Fruit fly (Drosophila melanogaster): ENCODE measurements around the gene Gbs-70E.

Gene Gbs-70E

DNA sequence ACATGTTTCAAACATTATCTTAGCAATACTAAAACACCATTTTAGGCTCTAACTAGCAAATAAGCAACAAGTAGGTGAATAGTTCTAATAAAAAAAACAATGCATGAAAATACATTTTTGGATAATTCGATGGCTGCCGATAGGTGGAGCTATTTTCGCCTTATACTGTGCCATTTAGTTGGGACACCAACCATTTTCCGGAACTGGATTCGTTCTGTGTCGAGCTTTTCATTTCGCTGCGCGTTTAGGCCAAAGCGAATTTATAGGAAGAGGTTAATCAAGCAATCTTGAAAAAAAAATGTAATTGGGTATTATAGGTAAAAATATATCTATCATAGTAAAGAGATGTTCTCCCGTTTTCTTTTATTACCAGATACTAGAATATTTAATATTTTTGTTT lies 11.9 kb upstream of the Gbs-70E start:
- no peak for TF ChIP-seq CG17801 (GFP tag; optimal IDR thresholded peaks at IDR 0.05; ENCODE audit: partially characterized antibody)

dm6 chr3L:14560664-14561063 lies 9.9 kb upstream of the Gbs-70E start, which contains the start of gene Lk:
Gene Lk (minus strand): TSS chr3L:14560764.
- no peak for TF ChIP-seq CG17801 (GFP tag; optimal IDR thresholded peaks at IDR 0.05; ENCODE audit: partially characterized antibody)

dm6 chr3L:14559659-14560058 lies 8.9 kb upstream of the Gbs-70E start, which contains the start of gene CG34039:
Gene CG34039 (plus strand): TSS chr3L:14560000.
- TF ChIP-seq CG17801 (GFP tag; optimal IDR thresholded peaks at IDR 0.05; ENCODE audit: partially characterized antibody), result no peak

- no peak for TF ChIP-seq CG17801 (GFP tag; optimal IDR thresholded peaks at IDR 0.05; ENCODE audit: partially characterized antibody)
Observed at dm6 chr3L:14558947-14559509, 8.3 kb upstream of the Gbs-70E start.

DNA sequence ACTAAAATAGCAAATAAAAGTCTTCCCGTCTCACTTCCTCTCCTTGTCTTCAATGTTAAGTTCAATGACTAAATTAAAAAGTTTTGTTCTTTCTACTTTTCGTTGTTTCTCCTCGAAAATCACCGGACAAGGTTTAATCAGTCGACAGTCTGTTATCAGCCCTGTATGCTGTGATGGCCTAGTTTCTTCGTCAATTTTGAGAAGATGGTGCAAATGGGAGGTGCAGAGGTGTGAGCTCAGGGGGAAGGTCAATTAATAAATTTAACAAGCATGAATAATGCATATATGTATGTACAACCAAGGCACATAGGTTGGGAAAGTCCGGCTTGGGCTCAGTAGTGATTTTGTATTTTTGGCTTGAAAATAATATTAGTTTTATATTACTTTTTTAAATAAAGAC lies 7.2 kb upstream of the Gbs-70E start:
- no peak for TF ChIP-seq CG17801 (GFP tag; optimal IDR thresholded peaks at IDR 0.05; ENCODE audit: partially characterized antibody)

dm6 chr3L:14556774-14557741 lies 6.3 kb upstream of the Gbs-70E start:
- no peak for TF ChIP-seq CG17801 (GFP tag; optimal IDR thresholded peaks at IDR 0.05; ENCODE audit: partially characterized antibody)

DNA sequence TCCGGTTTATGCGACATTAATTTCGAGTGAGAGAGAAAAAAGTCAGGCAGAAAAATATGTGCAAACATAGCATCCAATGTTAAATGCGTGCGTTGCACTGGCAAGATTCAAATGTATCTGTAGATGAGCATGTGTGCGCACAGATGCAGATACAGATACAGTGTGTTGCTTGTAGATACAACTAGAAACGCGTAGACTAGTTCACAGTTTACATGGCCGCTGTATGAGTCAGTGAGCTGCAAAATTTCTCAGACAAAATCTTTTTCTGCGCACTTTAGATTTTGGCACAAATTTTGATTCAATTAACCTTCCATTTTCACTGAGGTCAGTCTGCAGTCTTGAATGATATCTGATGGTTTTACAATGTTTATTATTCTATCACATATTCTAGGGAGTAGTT lies 5.4 kb upstream of the Gbs-70E start:
- no peak for TF ChIP-seq CG17801 (GFP tag; optimal IDR thresholded peaks at IDR 0.05; ENCODE audit: partially characterized antibody)

DNA sequence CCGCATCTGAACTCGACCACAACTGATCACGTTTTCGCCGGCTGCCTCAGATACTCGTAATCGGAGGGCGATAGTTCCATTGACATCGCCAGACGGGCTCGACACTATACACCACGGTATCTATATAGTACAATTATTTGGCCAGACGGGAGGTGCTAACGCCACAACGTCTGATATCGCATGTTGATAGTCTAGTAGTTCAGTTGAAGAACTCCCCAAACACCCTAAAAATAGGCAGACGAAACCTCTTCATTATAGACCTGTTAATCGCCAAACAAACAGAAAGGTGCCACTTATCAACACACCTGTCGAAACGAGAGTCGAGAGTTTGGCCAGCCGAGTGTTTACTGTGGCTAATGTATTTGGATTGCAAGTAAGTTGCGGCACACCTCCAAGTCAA lies 4.3 kb upstream of the Gbs-70E start:
- no peak for TF ChIP-seq CG17801 (GFP tag; optimal IDR thresholded peaks at IDR 0.05; ENCODE audit: partially characterized antibody)

- TF ChIP-seq CG17801 (GFP tag; optimal IDR thresholded peaks at IDR 0.05; ENCODE audit: partially characterized antibody), result no peak
Observed at dm6 chr3L:14553891-14554303, 3.1 kb upstream of the Gbs-70E start.

DNA sequence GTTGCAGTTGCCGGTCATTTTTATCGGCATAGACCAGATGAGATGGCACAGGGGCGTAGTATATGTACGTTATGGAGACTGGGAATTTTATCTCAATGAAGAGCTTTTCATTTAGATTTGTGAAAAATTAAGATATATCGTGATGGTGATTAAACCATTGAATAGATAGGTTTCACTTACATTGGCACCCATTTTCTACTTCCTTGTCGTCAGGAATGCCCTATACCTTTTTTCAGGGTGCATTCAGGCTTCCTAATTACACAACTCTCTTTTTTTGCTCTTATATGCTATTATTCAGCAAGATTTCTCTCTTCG lies 2.1 kb upstream of the Gbs-70E start:
- TF ChIP-seq CG17801 (GFP tag; optimal IDR thresholded peaks at IDR 0.05; ENCODE audit: partially characterized antibody), result no peak

dm6 chr3L:14552041-14552924 lies 1.5 kb upstream of the Gbs-70E start:
- no peak for TF ChIP-seq CG17801 (GFP tag; optimal IDR thresholded peaks at IDR 0.05; ENCODE audit: partially characterized antibody)

- no peak for TF ChIP-seq CG17801 (GFP tag; optimal IDR thresholded peaks at IDR 0.05; ENCODE audit: partially characterized antibody)
Observed at dm6 chr3L:14551621-14552020, 846 bp upstream of the Gbs-70E start.

DNA sequence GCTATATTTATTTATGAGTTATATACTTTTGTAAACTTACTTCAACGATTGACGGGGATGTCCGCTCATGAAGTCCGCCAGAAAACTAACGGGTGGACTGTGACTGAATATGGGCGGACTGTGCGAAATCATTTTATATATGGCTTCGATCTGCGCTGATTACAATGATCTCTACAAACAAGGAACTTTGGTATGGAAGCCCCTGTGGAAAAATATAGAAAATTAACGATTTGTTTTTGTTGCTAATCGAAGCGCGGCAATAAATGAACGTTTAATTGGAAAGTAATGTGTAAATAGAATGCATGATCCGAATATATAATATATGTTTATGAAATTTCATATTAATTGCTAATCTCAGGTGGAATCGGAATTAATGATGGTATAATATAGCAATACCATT lies 817 bp downstream of the Gbs-70E start:
- TF ChIP-seq CG17801 (GFP tag; optimal IDR thresholded peaks at IDR 0.05; ENCODE audit: partially characterized antibody), result no peak

DNA sequence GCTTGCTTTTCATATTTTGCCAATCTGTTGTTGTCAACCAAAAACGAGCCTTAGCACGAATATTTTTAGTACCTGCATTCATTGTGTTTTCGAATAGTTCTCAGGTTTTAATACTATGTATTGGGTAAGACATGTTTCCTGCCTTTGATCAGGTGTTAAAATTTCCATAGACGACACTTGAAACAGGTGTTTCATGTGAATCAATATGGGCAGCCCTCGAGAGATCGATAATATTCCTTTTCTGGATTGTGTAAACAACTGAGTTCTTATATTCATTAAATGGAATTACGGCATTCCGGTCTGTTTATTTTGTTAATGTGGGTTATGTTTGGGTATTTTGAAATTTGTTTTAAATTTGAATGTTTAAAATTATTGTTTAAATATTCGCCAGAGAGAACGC lies 1.6 kb downstream of the Gbs-70E start:
- no peak for TF ChIP-seq CG17801 (GFP tag; optimal IDR thresholded peaks at IDR 0.05; ENCODE audit: partially characterized antibody)
